Worm (Caenorhabditis elegans): ENCODE data around the gene F09B9.5.

Gene F09B9.5

ce11 chrX:10188493-10188895 lies 33.9 kb downstream of the F09B9.5 start (continued):
- TF ChIP-seq ztf-11 (tag; optimal IDR thresholded peaks at IDR 0.05) (no peak), dve-1 (tag; optimal IDR thresholded peaks at IDR 0.05; ENCODE audit: insufficient read depth) (peak; percentile 83), set-16 (GFP tag; IDR thresholded peaks at IDR 0.05) (peak; percentile 86), D1046.2 (GFP tag; IDR thresholded peaks at IDR 0.05) (no peak), nhr-77 (tag; optimal IDR thresholded peaks at IDR 0.05) (peak; percentile 64), ceh-62 (tag; optimal IDR thresholded peaks at IDR 0.05) (no peak), fkh-10 (GFP tag; optimal IDR thresholded peaks at IDR 0.05) (peak; percentile 58), daf-16 (GFP tag; optimal IDR thresholded peaks at IDR 0.05) (peak in 1 of 2 experiments; percentile 64), daf-16 (tag; optimal IDR thresholded peaks at IDR 0.05) (peak; percentile 38), nhr-76 (tag; optimal IDR thresholded peaks at IDR 0.05) (no peak), daf-19 (GFP tag; conservative IDR thresholded peaks at IDR 0.05) (no peak), mxl-2 (GFP tag; conservative IDR thresholded peaks at IDR 0.05) (no peak), ctbp-1 (GFP tag; IDR thresholded peaks at IDR 0.05) (peak; percentile 74), F49E8.2 (tag; optimal IDR thresholded peaks at IDR 0.05; ENCODE audit: borderline replicate concordance) (no peak), madf-9 (GFP tag; conservative IDR thresholded peaks at IDR 0.05) (no peak), zfp-3 (GFP tag; conservative IDR thresholded peaks at IDR 0.05) (no peak), cey-2 (tag; optimal IDR thresholded peaks at IDR 0.05; ENCODE audit: borderline replicate concordance, insufficient read depth) (no peak), mdt-29 (GFP tag; IDR thresholded peaks at IDR 0.05) (no peak), nhr-11 (tag; optimal IDR thresholded peaks at IDR 0.05) (peak; percentile 86), zfp-2 (tag; optimal IDR thresholded peaks at IDR 0.05) (peak; percentile 33), pha-4 (GFP tag; IDR thresholded peaks at IDR 0.05) (peak; percentile 40; the same call in 1 of the 2 replicates), pha-4 (tag; optimal IDR thresholded peaks at IDR 0.05) (no peak), spr-3 (GFP tag; optimal IDR thresholded peaks at IDR 0.05) (no peak), dpl-1 (GFP tag; optimal IDR thresholded peaks at IDR 0.05) (peak; percentile 14), ceh-82 (tag; optimal IDR thresholded peaks at IDR 0.05) (no peak), hlh-11 (tag; optimal IDR thresholded peaks at IDR 0.05) (peak; percentile 91), unc-130 (GFP tag; optimal IDR thresholded peaks at IDR 0.05) (no peak), fos-1 (tag; optimal IDR thresholded peaks at IDR 0.05) (no peak), nhr-111 (GFP tag; optimal IDR thresholded peaks at IDR 0.05) (no peak), snpc-4 (tag; optimal IDR thresholded peaks at IDR 0.05) (no peak), lin-1 (GFP tag; IDR thresholded peaks at IDR 0.05) (peak; percentile 35; the same call in 1 of the 2 replicates), snpc-1.2 (GFP tag; IDR thresholded peaks at IDR 0.05) (no peak), zip-2 (tag; optimal IDR thresholded peaks at IDR 0.05) (no peak), tra-1 (GFP tag; IDR thresholded peaks at IDR 0.05) (peak; percentile 92), nhr-28 (tag; optimal IDR thresholded peaks at IDR 0.05) (peak; percentile 85), nhr-25 (tag; optimal IDR thresholded peaks at IDR 0.05; ENCODE audit: borderline replicate concordance, insufficient read depth) (peak; percentile 75), saeg-2 (GFP tag; IDR thresholded peaks at IDR 0.05) (no peak), hmg-1.1 (GFP tag; IDR thresholded peaks at IDR 0.05) (peak; percentile 91), dmd-9 (GFP tag; IDR thresholded peaks at IDR 0.05) (no peak), nhr-102 (tag; optimal IDR thresholded peaks at IDR 0.05) (peak; percentile 50), daf-8 (GFP tag; IDR thresholded peaks at IDR 0.05) (no peak), skn-1 (tag; optimal IDR thresholded peaks at IDR 0.05) (no peak), T26A8.4 (GFP tag; IDR thresholded peaks at IDR 0.05) (peak; percentile 63), gei-8 (GFP tag; optimal IDR thresholded peaks at IDR 0.05) (peak; percentile 27), nhr-237 (tag; optimal IDR thresholded peaks at IDR 0.05) (no peak), sdz-12 (GFP tag; optimal IDR thresholded peaks at IDR 0.05) (no peak), F10B5.3 (tag; optimal IDR thresholded peaks at IDR 0.05) (peak; percentile 8), pqm-1 (tag; optimal IDR thresholded peaks at IDR 0.05) (peak; percentile 20), unc-39 (tag; optimal IDR thresholded peaks at IDR 0.05) (no peak), nhr-48 (tag; optimal IDR thresholded peaks at IDR 0.05) (peak; percentile 53), dmd-8 (GFP tag; IDR thresholded peaks at IDR 0.05) (no peak), zip-11 (GFP tag; IDR thresholded peaks at IDR 0.05) (no peak), lir-3 (tag; optimal IDR thresholded peaks at IDR 0.05) (no peak)

All from whole organism, L4 larva.